Fruit fly (Drosophila melanogaster) whole organism, embryonic: ENCODE results near the gene ewg.

ENCODE experiments used
- CG1024 ChIP-seq: fragments of 200-800 bp; sonication (Bioruptor generic); IDR thresholded peaks from 2 replicates; pipeline ENCODE4 v1.3.6; 2022; ENCODE audit warnings: missing biosample characterization, missing genetic modification characterization
- CG11247 ChIP-seq: fragments of 200-800 bp; sonication (Bioruptor generic); IDR thresholded peaks from 2 replicates; pipeline ENCODE4 v1.3.6; 2022; ENCODE audit warnings: missing biosample characterization, missing genetic modification characterization
- CG12391 ChIP-seq: fragments of 200-800 bp; sonication (Bioruptor generic); optimal IDR thresholded peaks from 3 replicates; lab custom pipeline; 2018; ENCODE audit warnings: missing biosample characterization, mild to moderate bottlenecking, missing genetic modification characterization, moderate library complexity
- CG14050 ChIP-seq: fragments of 200-800 bp; sonication (Bioruptor generic); IDR thresholded peaks from 3 replicates; pipeline ENCODE4 v1.3.6; 2022; ENCODE audit warnings: missing biosample characterization, missing genetic modification characterization
- CG14441 ChIP-seq: fragments of 200-800 bp; sonication (Bioruptor generic); IDR thresholded peaks from 2 replicates; pipeline ENCODE4 v1.3.6; 2022; ENCODE audit warnings: missing biosample characterization, missing genetic modification characterization
- CG15269 ChIP-seq: fragments of 200-800 bp; sonication (Bioruptor generic); optimal IDR thresholded peaks from 2 replicates; lab custom pipeline; 2018; ENCODE audit warnings: missing biosample characterization, mild to moderate bottlenecking, missing genetic modification characterization, moderate library complexity
- CG17328 ChIP-seq: fragments of 200-800 bp; sonication (Bioruptor generic); IDR thresholded peaks from 2 replicates; pipeline ENCODE4 v1.3.6; 2022; ENCODE audit warnings: missing biosample characterization, missing genetic modification characterization
- CG17359 ChIP-seq: fragments of 200-800 bp; sonication (Bioruptor generic); optimal IDR thresholded peaks from 3 replicates; lab custom pipeline; 2018; ENCODE audit warnings: missing biosample characterization, mild to moderate bottlenecking, missing genetic modification characterization, moderate library complexity
- CG31224 ChIP-seq: fragments of 200-800 bp; sonication (Bioruptor generic); IDR thresholded peaks from 2 replicates; pipeline ENCODE4 v1.3.6; 2022; ENCODE audit warnings: missing biosample characterization, missing genetic modification characterization
- CG31388 ChIP-seq: fragments of 200-800 bp; sonication (Bioruptor generic); optimal IDR thresholded peaks from 2 replicates; lab custom pipeline; 2016; ENCODE audit warnings: missing biosample characterization, missing genetic modification characterization
- CG3838 ChIP-seq: fragments of 200-800 bp; sonication (Bioruptor generic); optimal IDR thresholded peaks from 3 replicates; lab custom pipeline; 2016; ENCODE audit warnings: missing biosample characterization, missing genetic modification characterization
- CG4360 ChIP-seq: fragments of 200-800 bp; sonication (Bioruptor generic); IDR thresholded peaks from 2 replicates; pipeline ENCODE4 v1.3.6; 2022; ENCODE audit warnings: missing biosample characterization, missing genetic modification characterization
- CG4707 ChIP-seq: fragments of 200-800 bp; sonication (Bioruptor generic); optimal IDR thresholded peaks from 2 replicates; lab custom pipeline; 2018; ENCODE audit warnings: missing biosample characterization, mild to moderate bottlenecking, missing genetic modification characterization, moderate library complexity
- CG6254 ChIP-seq: fragments of 200-800 bp; sonication (Bioruptor generic); optimal IDR thresholded peaks from 3 replicates; lab custom pipeline; 2017; ENCODE audit warnings: mild to moderate bottlenecking, missing biosample characterization, missing genetic modification reagents, missing genetic modification characterization
- CG7556 ChIP-seq: fragments of 200-800 bp; sonication (Bioruptor generic); optimal IDR thresholded peaks from 2 replicates; lab custom pipeline; 2017; ENCODE audit warnings: missing biosample characterization, mild to moderate bottlenecking, missing genetic modification characterization
- CG8089 ChIP-seq: fragments of 200-800 bp; sonication (Bioruptor generic); optimal IDR thresholded peaks from 3 replicates; lab custom pipeline; 2016; ENCODE audit warnings: missing biosample characterization, missing genetic modification characterization
- CG8281 ChIP-seq: fragments of 200-800 bp; sonication (Bioruptor generic); optimal IDR thresholded peaks from 2 replicates; lab custom pipeline; 2018; ENCODE audit warnings: missing biosample characterization, mild to moderate bottlenecking, missing genetic modification characterization, moderate library complexity
- CG8290 ChIP-seq, 3 experiments: fragments of 200-800 bp; sonication (Bioruptor generic); optimal IDR thresholded peaks; 2 replicates each; lab custom pipeline; 2016 to 2019; ENCODE audit warnings: missing biosample characterization in 3 of 3, missing genetic modification characterization in 3 of 3, mild to moderate bottlenecking in 2 of 3, moderate library complexity in 1 of 3
- Chrac-16 ChIP-seq: fragments of 200-800 bp; sonication (Bioruptor generic); optimal IDR thresholded peaks from 3 replicates; lab custom pipeline; 2016; ENCODE audit warnings: missing biosample characterization, missing genetic modification characterization
- Dfd ChIP-seq, 2 experiments: fragments of >200 bp; optimal IDR thresholded peaks; 2 replicates each; lab custom pipeline; 2017; ENCODE audit warnings: missing biosample characterization in 2 of 2, missing genetic modification characterization in 2 of 2
- ERR ChIP-seq: fragments of 200-800 bp; sonication (Bioruptor generic); optimal IDR thresholded peaks from 2 replicates; lab custom pipeline; 2016; ENCODE audit warnings: missing biosample characterization, missing genetic modification characterization
- Ets97D ChIP-seq: fragments of 200-800 bp; sonication (Bioruptor generic); optimal IDR thresholded peaks from 3 replicates; lab custom pipeline; 2016; ENCODE audit warnings: missing biosample characterization, missing genetic modification characterization
- HLH4C ChIP-seq: fragments of 200-800 bp; sonication (Bioruptor generic); IDR thresholded peaks from 3 replicates; pipeline ENCODE4 v1.3.6; 2022; ENCODE audit warnings: missing biosample characterization, missing genetic modification characterization; ENCODE audit not compliant: partially characterized antibody
- HmgZ ChIP-seq: fragments of 200-800 bp; sonication (Bioruptor generic); optimal IDR thresholded peaks from 2 replicates; lab custom pipeline; 2018; ENCODE audit warnings: missing biosample characterization, mild to moderate bottlenecking, missing genetic modification characterization
- Lim3 ChIP-seq: fragments of 200-800 bp; sonication (Bioruptor generic); IDR thresholded peaks from 2 replicates; pipeline ENCODE4 v1.3.6; 2022; ENCODE audit warnings: missing biosample characterization, missing genetic modification characterization
- MBD-R2 ChIP-seq: fragments of 200-800 bp; sonication (Bioruptor generic); IDR thresholded peaks from 2 replicates; pipeline ENCODE4 v1.3.6; 2022; ENCODE audit warnings: missing biosample characterization, missing genetic modification characterization
- Meics ChIP-seq: fragments of 200-800 bp; sonication (Bioruptor generic); optimal IDR thresholded peaks from 2 replicates; lab custom pipeline; 2017; ENCODE audit warnings: missing biosample characterization, mild to moderate bottlenecking, missing genetic modification characterization
- NFAT ChIP-seq: fragments of 200-800 bp; sonication (Bioruptor generic); IDR thresholded peaks from 2 replicates; pipeline ENCODE4 v1.3.6; 2022; ENCODE audit warnings: missing biosample characterization, missing genetic modification characterization
- Rfx ChIP-seq: fragments of 200-800 bp; sonication (Bioruptor generic); IDR thresholded peaks from 2 replicates; pipeline ENCODE4 v1.3.6; 2022; ENCODE audit warnings: missing biosample characterization, missing genetic modification characterization
- Rx ChIP-seq: fragments of 200-800 bp; sonication (Bioruptor generic); IDR thresholded peaks from 2 replicates; pipeline ENCODE4 v1.3.6; 2022; ENCODE audit warnings: missing biosample characterization, missing genetic modification characterization
- Scr ChIP-seq: fragments of 200-800 bp; sonication (Bioruptor generic); IDR thresholded peaks from 2 replicates; pipeline ENCODE4 v1.3.6; 2022; ENCODE audit warnings: missing biosample characterization, missing genetic modification characterization; ENCODE audit not compliant: partially characterized antibody
- ase ChIP-seq: fragments of 200-800 bp; sonication (Bioruptor generic); IDR thresholded peaks from 3 replicates; pipeline ENCODE4 v1.3.6; 2022; ENCODE audit warnings: missing biosample characterization, missing genetic modification characterization
- chif ChIP-seq, 2 experiments: fragments of 200-800 bp; sonication (Bioruptor generic); optimal IDR thresholded peaks; 3 replicates each; lab custom pipeline; 2016; ENCODE audit warnings: missing biosample characterization in 2 of 2, missing genetic modification characterization in 2 of 2
- ci ChIP-seq: fragments of 200-800 bp; sonication (Bioruptor generic); IDR thresholded peaks from 3 replicates; pipeline ENCODE4 v1.3.6; 2022; ENCODE audit warnings: missing biosample characterization, missing genetic modification characterization
- dati ChIP-seq: fragments of 200-800 bp; sonication (Bioruptor generic); IDR thresholded peaks from 2 replicates; pipeline ENCODE4 v1.3.6; 2022; ENCODE audit warnings: missing biosample characterization, missing genetic modification characterization
- ewg ChIP-seq: fragments of 200-800 bp; sonication (Bioruptor generic); optimal IDR thresholded peaks from 3 replicates; lab custom pipeline; 2017; ENCODE audit warnings: mild to moderate bottlenecking, missing biosample characterization, missing genetic modification reagents, missing genetic modification characterization
- gro ChIP-seq: fragments of 200-800 bp; sonication (Bioruptor generic); optimal IDR thresholded peaks from 2 replicates; lab custom pipeline; 2016; ENCODE audit warnings: missing biosample characterization, missing genetic modification characterization
- hbn ChIP-seq: fragments of 200-800 bp; sonication (Bioruptor generic); IDR thresholded peaks from 2 replicates; pipeline ENCODE4 v1.3.6; 2022; ENCODE audit warnings: missing biosample characterization, missing genetic modification characterization; ENCODE audit not compliant: partially characterized antibody
- kah ChIP-seq: fragments of 200-800 bp; sonication (Bioruptor generic); optimal IDR thresholded peaks from 2 replicates; lab custom pipeline; 2018; ENCODE audit warnings: missing biosample characterization, mild to moderate bottlenecking, missing genetic modification characterization
- lab ChIP-seq: fragments of 200-800 bp; sonication (Bioruptor generic); optimal IDR thresholded peaks from 3 replicates; lab custom pipeline; 2017; ENCODE audit warnings: missing biosample characterization, missing genetic modification characterization, mild to moderate bottlenecking, moderate library complexity, missing genetic modification reagents
- onecut ChIP-seq: fragments of 200-800 bp; sonication (Bioruptor generic); IDR thresholded peaks from 2 replicates; pipeline ENCODE4 v1.3.6; 2022; ENCODE audit warnings: missing biosample characterization, missing genetic modification characterization
- peb ChIP-seq: fragments of 200-800 bp; sonication (Bioruptor generic); IDR thresholded peaks from 2 replicates; pipeline ENCODE4 v1.3.6; 2022; ENCODE audit warnings: missing biosample characterization, missing genetic modification characterization
- psq ChIP-seq: fragments of 200-800 bp; sonication (Bioruptor generic); optimal IDR thresholded peaks from 2 replicates; lab custom pipeline; 2017; ENCODE audit warnings: missing biosample characterization, missing genetic modification characterization
- repo ChIP-seq: fragments of 200-800 bp; sonication (Bioruptor generic); optimal IDR thresholded peaks from 2 replicates; lab custom pipeline; 2016; ENCODE audit warnings: missing biosample characterization, missing genetic modification characterization
- sim ChIP-seq: fragments of 200-800 bp; sonication (Bioruptor generic); IDR thresholded peaks from 2 replicates; pipeline ENCODE4 v1.3.6; 2022; ENCODE audit warnings: missing biosample characterization, missing genetic modification characterization
- slbo ChIP-seq: fragments of 200-800 bp; sonication (Bioruptor generic); IDR thresholded peaks from 2 replicates; pipeline ENCODE4 v1.3.6; 2022; ENCODE audit warnings: missing biosample characterization, missing genetic modification characterization
- so ChIP-seq: fragments of 200-800 bp; sonication (Bioruptor generic); IDR thresholded peaks from 3 replicates; pipeline ENCODE4 v1.3.6; 2022; ENCODE audit warnings: missing biosample characterization, missing genetic modification characterization
- stwl ChIP-seq: fragments of 200-800 bp; sonication (Bioruptor generic); optimal IDR thresholded peaks from 3 replicates; lab custom pipeline; 2018; ENCODE audit warnings: missing biosample characterization, mild to moderate bottlenecking, missing genetic modification characterization, moderate library complexity
- unc-4 ChIP-seq: fragments of 200-800 bp; sonication (Bioruptor generic); IDR thresholded peaks from 2 replicates; pipeline ENCODE4 v1.3.6; 2022; ENCODE audit warnings: missing biosample characterization, missing genetic modification characterization; ENCODE audit not compliant: partially characterized antibody
- unpg ChIP-seq: fragments of 200-800 bp; sonication (Bioruptor generic); optimal IDR thresholded peaks from 3 replicates; lab custom pipeline; 2018; ENCODE audit warnings: missing biosample characterization, mild to moderate bottlenecking, missing genetic modification characterization, moderate library complexity

ewg gene

dm6 chrX:263728-264344 lies 15.7 kb downstream of the ewg start, which contains the start of gene CG13377 (continued):
- TF ChIP-seq CG17328 (GFP tag; lab: Robert Waterston, UW): peak; percentile 25; the same call in 1 of the 2 replicates
- TF ChIP-seq kah (GFP tag; lab: Kevin White, UChicago): no peak
- TF ChIP-seq Chrac-16 (GFP tag; lab: Kevin White, UChicago): no peak
- TF ChIP-seq Ets97D: no peak
- TF ChIP-seq CG14441 (GFP tag; lab: Robert Waterston, UW): 0 out of 2 replicates have a peak, but pooled peaks have one; percentile 39
- TF ChIP-seq CG17359: peak; percentile 42
- no peak for TF ChIP-seq psq (GFP tag; lab: Kevin White, UChicago)
- TF ChIP-seq CG12391 (tag; lab: Kevin White, UChicago): peak; percentile 31
- no peak for TF ChIP-seq CG11247
- no peak for TF ChIP-seq repo
- no peak for TF ChIP-seq onecut (GFP tag; lab: Robert Waterston, UW)
- no peak for TF ChIP-seq ERR (GFP tag; lab: Kevin White, UChicago)
- no peak for TF ChIP-seq chif (GFP tag; optimal IDR thresholded peaks at IDR 0.05; lab: Kevin White, UChicago)
- TF ChIP-seq Lim3 (GFP tag; lab: Robert Waterston, UW): no peak
- TF ChIP-seq so (GFP tag; lab: Robert Waterston, UW): 0 out of 3 replicates have a peak, but pooled peaks have one; percentile 17
- peak; percentile 40; the same call in 1 of the 2 replicates for TF ChIP-seq CG31224
- no peak for TF ChIP-seq MBD-R2 (GFP tag; lab: Robert Waterston, UW)
- no peak for TF ChIP-seq sim
- TF ChIP-seq HLH4C (GFP tag; lab: Robert Waterston, UW): no peak
- no peak for TF ChIP-seq Scr
- TF ChIP-seq CG8290 (GFP tag; optimal IDR thresholded peaks at IDR 0.05; lab: Kevin White, UChicago): no peak
- peak in 1 of 2 experiments; percentile 13 for TF ChIP-seq CG8290 (tag; optimal IDR thresholded peaks at IDR 0.05; lab: Kevin White, UChicago)
- TF ChIP-seq CG4360 (GFP tag; lab: Robert Waterston, UW): no peak
- TF ChIP-seq slbo (GFP tag; lab: Robert Waterston, UW): peak; percentile 57
- TF ChIP-seq CG3838: no peak
- no peak for TF ChIP-seq dati (GFP tag; lab: Robert Waterston, UW)
- no peak for TF ChIP-seq Dfd (GFP tag; optimal IDR thresholded peaks at IDR 0.05; lab: Kevin White, UChicago)
- TF ChIP-seq CG8281 (tag; lab: Kevin White, UChicago): no peak
- TF ChIP-seq Rx: no peak
- peak; percentile 58; the same call in 1 of the 3 replicates for TF ChIP-seq ci (GFP tag; lab: Robert Waterston, UW)
- TF ChIP-seq CG31388: no peak
- TF ChIP-seq hbn: no peak
- TF ChIP-seq ewg (GFP tag; lab: Kevin White, UChicago): no peak
- peak; percentile 16 for TF ChIP-seq CG7556 (GFP tag; lab: Kevin White, UChicago)
- 0 out of 2 replicates have a peak, but pooled peaks have one; percentile 13 for TF ChIP-seq unc-4 (GFP tag; lab: Robert Waterston, UW)
- no peak for TF ChIP-seq CG1024 (GFP tag; lab: Robert Waterston, UW)
- no peak for TF ChIP-seq HmgZ
- no peak for TF ChIP-seq ase (GFP tag; lab: Robert Waterston, UW)
- peak; percentile 26 for TF ChIP-seq Meics (GFP tag; lab: Kevin White, UChicago)
- peak; percentile 46 for TF ChIP-seq lab (GFP tag; lab: Kevin White, UChicago)
- TF ChIP-seq stwl (tag; lab: Kevin White, UChicago): no peak
- TF ChIP-seq CG6254: peak; percentile 16
- TF ChIP-seq CG15269: no peak
- no peak for TF ChIP-seq CG4707 (GFP tag; lab: Kevin White, UChicago)
- no peak for TF ChIP-seq CG14050
- TF ChIP-seq CG8089: no peak
- peak; percentile 50 for TF ChIP-seq unpg (GFP tag; lab: Kevin White, UChicago)
- TF ChIP-seq gro (GFP tag; lab: Kevin White, UChicago): no peak
- no peak; the same call in 1 of the 2 replicates for TF ChIP-seq Rfx
- no peak for TF ChIP-seq NFAT
- TF ChIP-seq peb: 0 out of 2 replicates have a peak, but pooled peaks have one; percentile 6
